Worm (Caenorhabditis elegans) whole organism, L3 larva: ENCODE measurements around the gene lea-1.
A peak's percentile ranks its signal among the peaks of the same experiment; 100 is the strongest.

Source experiments
- ZK546.5 ChIP-seq: sonication (generic microtip); optimal IDR thresholded peaks from 2 replicates; lab custom pipeline; 2017; ENCODE audit warnings: missing biosample characterization, missing genetic modification characterization
- ama-1 ChIP-seq: fragments of 150-350 bp; optimal IDR thresholded peaks from 2 replicates; lab custom pipeline; 2018
- ceh-16 ChIP-seq: sonication (generic microtip); optimal IDR thresholded peaks from 2 replicates; lab custom pipeline; 2017; ENCODE audit warnings: missing biosample characterization, missing genetic modification characterization
- ceh-82 ChIP-seq: fragments of 150-350 bp; optimal IDR thresholded peaks from 2 replicates; lab custom pipeline; 2014; ENCODE audit warnings: missing biosample characterization, missing genetic modification characterization
- ceh-9 ChIP-seq: sonication (generic microtip); optimal IDR thresholded peaks from 2 replicates; lab custom pipeline; 2018; ENCODE audit warnings: missing biosample characterization, missing genetic modification characterization
- daf-12 ChIP-seq: fragments of 150-350 bp; optimal IDR thresholded peaks from 2 replicates; lab custom pipeline; 2014; ENCODE audit warnings: missing biosample characterization, missing genetic modification reagents, missing genetic modification characterization
- egl-27 ChIP-seq: sonication (generic microtip); optimal IDR thresholded peaks from 4 replicates; lab custom pipeline; 2017; ENCODE audit warnings: missing biosample characterization, missing genetic modification reagents, missing genetic modification characterization
- elt-1 ChIP-seq: fragments of 150-350 bp; optimal IDR thresholded peaks from 2 replicates; lab custom pipeline; 2014; ENCODE audit warnings: missing biosample characterization, missing genetic modification characterization
- elt-2 ChIP-seq: sonication (generic microtip); optimal IDR thresholded peaks from 2 replicates; lab custom pipeline; 2016; ENCODE audit warnings: missing genetic modification reagents, mild to moderate bottlenecking, missing genetic modification characterization, missing compliant biosample characterization
- eor-1 ChIP-seq, 2 experiments: fragments of 150-350 bp; optimal IDR thresholded peaks; 2 replicates each; lab custom pipeline; 2014 to 2018; ENCODE audit warnings: missing biosample characterization in 2 of 2, missing genetic modification characterization in 2 of 2
- fkh-10 ChIP-seq: sonication (generic microtip); optimal IDR thresholded peaks from 2 replicates; lab custom pipeline; 2017; ENCODE audit warnings: missing biosample characterization, missing genetic modification reagents, missing genetic modification characterization
- fos-1 ChIP-seq: fragments of 150-350 bp; optimal IDR thresholded peaks from 2 replicates; lab custom pipeline; 2014; ENCODE audit warnings: missing biosample characterization, missing genetic modification characterization
- hmg-11 ChIP-seq: sonication (generic microtip); optimal IDR thresholded peaks from 2 replicates; lab custom pipeline; 2016; ENCODE audit warnings: missing genetic modification characterization, missing compliant biosample characterization
- jun-1 ChIP-seq: fragments of 150-350 bp; optimal IDR thresholded peaks from 2 replicates; lab custom pipeline; 2014; ENCODE audit warnings: missing biosample characterization, missing genetic modification reagents, missing genetic modification characterization
- lin-15B ChIP-seq: fragments of 150-350 bp; optimal IDR thresholded peaks from 2 replicates; lab custom pipeline; 2014; ENCODE audit warnings: missing biosample characterization, missing genetic modification characterization
- lin-39 ChIP-seq: fragments of 150-350 bp; optimal IDR thresholded peaks from 2 replicates; lab custom pipeline; 2018; ENCODE audit warnings: missing biosample characterization, missing genetic modification reagents, missing genetic modification characterization
- lsy-12 ChIP-seq: sonication (generic microtip); optimal IDR thresholded peaks from 2 replicates; lab custom pipeline; 2016; ENCODE audit warnings: mild to moderate bottlenecking, missing genetic modification characterization, missing compliant biosample characterization
- mdl-1 ChIP-seq: fragments of 150-350 bp; optimal IDR thresholded peaks from 2 replicates; lab custom pipeline; 2014; ENCODE audit warnings: missing biosample characterization, missing genetic modification characterization
- mml-1 ChIP-seq: fragments of 150-350 bp; sonication (generic microtip); optimal IDR thresholded peaks from 3 replicates; lab custom pipeline; 2014; ENCODE audit warnings: missing biosample characterization, missing genetic modification characterization
- nfya-1 ChIP-seq: sonication (generic microtip); optimal IDR thresholded peaks from 2 replicates; lab custom pipeline; 2017; ENCODE audit warnings: missing genetic modification characterization, mild to moderate bottlenecking, missing compliant biosample characterization, antibody characterized with exemption, moderate library complexity; ENCODE audit not compliant: insufficient read depth
- nhr-12 ChIP-seq: fragments of 150-350 bp; optimal IDR thresholded peaks from 2 replicates; lab custom pipeline; 2014; ENCODE audit warnings: missing biosample characterization, missing genetic modification characterization
- nhr-237 ChIP-seq: fragments of 150-350 bp; optimal IDR thresholded peaks from 2 replicates; lab custom pipeline; 2014; ENCODE audit warnings: missing biosample characterization, missing genetic modification characterization
- nhr-25 ChIP-seq: sonication (generic microtip); optimal IDR thresholded peaks from 2 replicates; lab custom pipeline; 2017; ENCODE audit warnings: missing biosample characterization, missing genetic modification characterization
- nhr-28 ChIP-seq: fragments of 150-350 bp; optimal IDR thresholded peaks from 2 replicates; lab custom pipeline; 2014; ENCODE audit warnings: missing biosample characterization, missing genetic modification characterization
- nhr-43 ChIP-seq: sonication (generic microtip); optimal IDR thresholded peaks from 2 replicates; lab custom pipeline; 2016; ENCODE audit warnings: mild to moderate bottlenecking, missing genetic modification characterization, missing compliant biosample characterization; ENCODE audit not compliant: poor library complexity, severe bottlenecking
- nhr-67 ChIP-seq: fragments of 150-350 bp; optimal IDR thresholded peaks from 2 replicates; lab custom pipeline; 2014; ENCODE audit warnings: missing biosample characterization, missing genetic modification characterization
- nhr-76 ChIP-seq: fragments of 150-350 bp; sonication (generic microtip); optimal IDR thresholded peaks from 5 replicates; lab custom pipeline; 2014; ENCODE audit warnings: missing biosample characterization, missing genetic modification characterization
- pha-4 ChIP-seq: fragments of 150-350 bp; optimal IDR thresholded peaks from 2 replicates; lab custom pipeline; 2014; ENCODE audit warnings: missing biosample characterization, missing genetic modification reagents, missing genetic modification characterization
- pqm-1 ChIP-seq: fragments of 150-350 bp; optimal IDR thresholded peaks from 2 replicates; lab custom pipeline; 2017; ENCODE audit warnings: missing biosample characterization, missing genetic modification characterization, inconsistent platforms
- sea-2 ChIP-seq: fragments of 150-350 bp; sonication (generic microtip); optimal IDR thresholded peaks from 4 replicates; lab custom pipeline; 2014; ENCODE audit warnings: missing biosample characterization, missing genetic modification reagents, missing genetic modification characterization
- skn-1 ChIP-seq: fragments of 150-350 bp; optimal IDR thresholded peaks from 2 replicates; lab custom pipeline; 2014; ENCODE audit warnings: missing biosample characterization, missing genetic modification characterization
- snpc-4 ChIP-seq: fragments of 150-350 bp; optimal IDR thresholded peaks from 2 replicates; lab custom pipeline; 2014; ENCODE audit warnings: missing biosample characterization, missing genetic modification characterization
- tbx-2 ChIP-seq: sonication (generic microtip); optimal IDR thresholded peaks from 2 replicates; lab custom pipeline; 2016; ENCODE audit warnings: mild to moderate bottlenecking, missing genetic modification characterization, missing compliant biosample characterization
- unc-39 ChIP-seq: sonication (generic microtip); optimal IDR thresholded peaks from 4 replicates; lab custom pipeline; 2017; ENCODE audit warnings: missing biosample characterization, missing genetic modification characterization
- unc-62 ChIP-seq: fragments of 150-350 bp; sonication (generic microtip); optimal IDR thresholded peaks from 4 replicates; lab custom pipeline; 2014; ENCODE audit warnings: missing biosample characterization, missing genetic modification reagents, missing genetic modification characterization
- zag-1 ChIP-seq: fragments of 150-350 bp; optimal IDR thresholded peaks from 2 replicates; lab custom pipeline; 2014; ENCODE audit warnings: missing biosample characterization, missing genetic modification characterization
- ztf-11 ChIP-seq: fragments of 150-350 bp; optimal IDR thresholded peaks from 2 replicates; lab custom pipeline; 2014; ENCODE audit warnings: missing biosample characterization, missing genetic modification characterization

The lea-1 gene

DNA sequence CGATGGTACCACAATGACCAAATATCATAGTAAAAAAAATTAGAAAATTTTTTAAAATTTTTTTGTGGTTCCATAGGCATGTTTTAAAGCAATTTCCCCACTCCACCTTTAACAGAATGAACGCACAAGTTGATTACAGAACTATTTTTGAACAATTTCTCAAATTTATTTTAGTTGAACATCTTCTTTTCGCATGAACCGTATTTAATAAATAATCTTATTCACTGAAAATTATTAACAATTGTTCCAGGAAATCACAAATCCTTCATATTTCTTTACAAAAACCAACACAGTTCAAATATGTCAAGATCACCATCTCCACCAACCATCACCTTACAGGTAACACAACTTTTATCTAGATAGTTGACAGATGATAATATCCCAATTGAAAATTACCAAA, at the start of gene lea-1:
Gene lea-1, plus strand, starts transcription at position 301 of the 400 bp plus-strand sequence.
- TF ChIP-seq ceh-9 (no peak), nhr-25 (tag; lab: Kevin White, UChicago) (no peak), zag-1 (tag; lab: Kevin White, UChicago) (no peak), snpc-4 (no peak), hmg-11 (tag; lab: Kevin White, UChicago) (no peak), pqm-1 (tag; lab: Kevin White, UChicago) (no peak), nhr-43 (tag; lab: Kevin White, UChicago) (no peak), daf-12 (tag; lab: Kevin White, UChicago) (no peak), pha-4 (tag; lab: Kevin White, UChicago) (no peak), jun-1 (tag; lab: Kevin White, UChicago) (no peak), nfya-1 (tag; lab: Kevin White, UChicago) (no peak), tbx-2 (tag; lab: Kevin White, UChicago) (no peak), elt-1 (tag; lab: Kevin White, UChicago) (no peak), lsy-12 (tag; lab: Kevin White, UChicago) (no peak), unc-39 (tag; lab: Kevin White, UChicago) (no peak), ZK546.5 (tag; lab: Kevin White, UChicago) (no peak), eor-1 (tag; optimal IDR thresholded peaks at IDR 0.05; lab: Kevin White, UChicago) (no peak), nhr-12 (tag; lab: Kevin White, UChicago) (no peak), elt-2 (no peak), ztf-11 (no peak)

ce11 chrV:9962394-9962793, 49.3 kb upstream of the lea-1 start, which contains the start of gene madf-4:
TSS of gene madf-4 (minus strand) at chrV:9962494.
- TF ChIP-seq nhr-237 = no peak
- no peak for TF ChIP-seq egl-27 (tag; lab: Kevin White, UChicago)
- no peak for TF ChIP-seq snpc-4
- TF ChIP-seq mml-1 (tag; lab: Kevin White, UChicago) = no peak
- no peak for TF ChIP-seq mdl-1 (tag; lab: Kevin White, UChicago)
- no peak for TF ChIP-seq daf-12 (tag; lab: Kevin White, UChicago)
- TF ChIP-seq nhr-28 (tag; lab: Kevin White, UChicago) = no peak
- TF ChIP-seq sea-2 = no peak
- no peak for TF ChIP-seq lin-15B (tag; lab: Kevin White, UChicago)

DNA sequence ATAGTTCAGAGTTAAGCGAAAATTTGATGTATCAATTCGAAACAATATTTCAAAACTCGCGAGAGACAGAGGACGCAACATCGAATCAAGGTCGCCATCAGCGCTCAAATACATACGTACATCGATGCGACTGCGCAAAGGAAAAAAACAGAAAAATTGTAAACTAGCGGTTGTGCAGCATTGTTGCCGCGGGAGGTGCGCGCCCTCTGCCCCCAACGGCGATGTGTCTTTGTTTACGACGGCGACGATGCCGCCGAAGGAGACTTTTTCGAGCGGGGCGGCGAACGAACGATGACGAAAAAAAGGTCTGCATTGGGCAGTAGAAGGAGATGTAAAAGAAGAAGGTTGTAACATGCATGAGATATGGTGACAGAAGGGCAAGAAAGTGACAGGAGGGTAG, 48.8 kb upstream of the lea-1 start:
- TF ChIP-seq nhr-25 (tag; lab: Kevin White, UChicago) = peak; percentile 69
- no peak for TF ChIP-seq nhr-76 (tag; lab: Kevin White, UChicago)

DNA sequence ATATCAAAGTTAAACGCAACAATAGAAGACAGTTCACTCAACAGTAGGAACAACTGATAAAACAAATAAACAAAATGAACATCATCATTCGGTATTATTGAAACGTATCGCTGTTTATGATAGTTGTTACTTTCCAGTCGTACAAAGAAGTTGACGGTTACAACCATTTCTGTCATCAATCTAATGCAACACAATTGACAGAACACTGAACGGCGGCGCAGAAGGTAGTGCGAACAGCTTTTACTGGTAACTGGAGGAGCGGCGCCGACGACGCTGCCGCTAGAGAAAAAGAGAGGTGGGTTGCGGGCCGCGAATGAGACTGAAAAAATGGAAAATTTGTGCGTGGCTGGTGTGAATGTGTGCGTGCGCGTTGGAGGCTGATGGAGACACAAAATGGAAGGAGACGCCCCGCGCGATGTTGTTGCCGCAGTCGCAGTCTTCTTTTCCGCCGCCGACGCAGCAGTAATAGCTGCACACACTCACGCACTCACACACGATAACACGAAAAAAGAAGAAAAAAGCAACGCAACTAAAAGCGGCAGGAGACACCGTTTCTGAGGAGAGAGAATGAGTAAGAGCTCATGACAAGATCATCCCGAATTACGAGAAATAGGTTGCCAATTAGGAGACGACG, 47.5 kb upstream of the lea-1 start:
- TF ChIP-seq nfya-1 (tag; lab: Kevin White, UChicago) = peak; percentile 5
- TF ChIP-seq lin-39 (tag; lab: Kevin White, UChicago) = peak; percentile 61
- no peak for TF ChIP-seq ztf-11
- TF ChIP-seq, all 47 proteins: peak for 2

- TF ChIP-seq pqm-1 (tag; lab: Kevin White, UChicago) = no peak
- TF ChIP-seq ceh-82 = no peak
- TF ChIP-seq sea-2 = no peak
- TF ChIP-seq unc-39 (tag; lab: Kevin White, UChicago) = no peak
- no peak for TF ChIP-seq tbx-2 (tag; lab: Kevin White, UChicago)
- TF ChIP-seq nhr-237 = no peak
- TF ChIP-seq nhr-67 (tag; lab: Kevin White, UChicago) = no peak
- TF ChIP-seq fos-1 (tag; lab: Kevin White, UChicago) = no peak
- no peak for TF ChIP-seq ztf-11
- TF ChIP-seq ceh-16 (tag; lab: Kevin White, UChicago) = no peak
- no peak for TF ChIP-seq ama-1 (lab: Kevin White, UChicago)
- no peak for TF ChIP-seq pha-4 (tag; lab: Kevin White, UChicago)
- no peak for TF ChIP-seq unc-62
- no peak for TF ChIP-seq egl-27 (tag; lab: Kevin White, UChicago)
- no peak for TF ChIP-seq lin-39 (tag; lab: Kevin White, UChicago)
- no peak for TF ChIP-seq fkh-10
- TF ChIP-seq skn-1 (tag; lab: Kevin White, UChicago) = no peak
- TF ChIP-seq snpc-4 = no peak
- no peak for TF ChIP-seq nhr-76 (tag; lab: Kevin White, UChicago)
- no peak for TF ChIP-seq mdl-1 (tag; lab: Kevin White, UChicago)
Observed at ce11 chrV:9965891-9966290, 45.8 kb upstream of the lea-1 start.
